Fruit fly (Drosophila melanogaster): ENCODE results near the gene cal1.

cal1 gene

dm6 chr3R:17065018-17065784 lies 22.9 kb upstream of the cal1 start (continued):
- peak; percentile 90 for TF ChIP-seq H15 (GFP tag; IDR thresholded peaks at IDR 0.05)
- TF ChIP-seq CG11560 (tag; IDR thresholded peaks at IDR 0.05), result peak; percentile 66; the same call in 1 of the 3 replicates
- TF ChIP-seq bigmax (GFP tag; optimal IDR thresholded peaks at IDR 0.05), result peak; percentile 5
- TF ChIP-seq Sin3A (optimal IDR thresholded peaks at IDR 0.05), result no peak
- TF ChIP-seq Sox102F (GFP tag; optimal IDR thresholded peaks at IDR 0.05), result peak; percentile 97
- peak; percentile 93 for TF ChIP-seq sqz (GFP tag; optimal IDR thresholded peaks at IDR 0.05)
- TF ChIP-seq Asciz (GFP tag; optimal IDR thresholded peaks at IDR 0.05), result peak; percentile 95
- TF ChIP-seq Atf6 (GFP tag; IDR thresholded peaks at IDR 0.05), result peak; percentile 87
- peak; percentile 78 for TF ChIP-seq CG6272 (GFP tag; IDR thresholded peaks at IDR 0.05)
- no peak for TF ChIP-seq usp (GFP tag; optimal IDR thresholded peaks at IDR 0.05)
- TF ChIP-seq CG14710 (tag; optimal IDR thresholded peaks at IDR 0.05), result peak; percentile 91
- peak; percentile 82 for TF ChIP-seq Rx (GFP tag; IDR thresholded peaks at IDR 0.05)
- TF ChIP-seq ewg (GFP tag; optimal IDR thresholded peaks at IDR 0.05), result peak; percentile 85
- TF ChIP-seq phol (tag; optimal IDR thresholded peaks at IDR 0.05), result peak; percentile 95
- peak; percentile 85 for TF ChIP-seq NK7.1 (GFP tag; optimal IDR thresholded peaks at IDR 0.05)
- TF ChIP-seq luna (GFP tag; optimal IDR thresholded peaks at IDR 0.05), result peak; percentile 83
- no peak for TF ChIP-seq vnd (GFP tag; IDR thresholded peaks at IDR 0.05; ENCODE audit: partially characterized antibody)
- TF ChIP-seq CG13123 (GFP tag; optimal IDR thresholded peaks at IDR 0.05), result peak; percentile 80
- TF ChIP-seq jumu (GFP tag; optimal IDR thresholded peaks at IDR 0.05), result peak; percentile 90
- no peak for TF ChIP-seq prd (optimal IDR thresholded peaks at IDR 0.05)
- TF ChIP-seq prd (GFP tag; IDR thresholded peaks at IDR 0.05), result peak; percentile 92
- TF ChIP-seq pb (GFP tag; optimal IDR thresholded peaks at IDR 0.05), result peak; percentile 72
- peak; percentile 95 for TF ChIP-seq CG11504 (tag; optimal IDR thresholded peaks at IDR 0.05)
- TF ChIP-seq gcm (GFP tag; optimal IDR thresholded peaks at IDR 0.05), result peak; percentile 95
- TF ChIP-seq E2f1 (GFP tag; IDR thresholded peaks at IDR 0.05), result peak; percentile 87
- peak; percentile 85 for TF ChIP-seq fd64A (GFP tag; optimal IDR thresholded peaks at IDR 0.05)
- no peak for TF ChIP-seq tna (GFP tag; IDR thresholded peaks at IDR 0.05; ENCODE audit: partially characterized antibody)
- peak; percentile 89 for TF ChIP-seq Camta (GFP tag; optimal IDR thresholded peaks at IDR 0.05)
- TF ChIP-seq Eip74EF (GFP tag; optimal IDR thresholded peaks at IDR 0.05), result peak in 1 of 2 experiments; percentile 95
- TF ChIP-seq CG12236 (GFP tag; optimal IDR thresholded peaks at IDR 0.05), result peak; percentile 84
- TF ChIP-seq fru (optimal IDR thresholded peaks at IDR 0.05), result no peak
- peak; percentile 80 for TF ChIP-seq Mes4 (GFP tag; optimal IDR thresholded peaks at IDR 0.05)
- 0 out of 3 replicates have a peak, but pooled peaks have one; percentile 54 for TF ChIP-seq z (GFP tag; IDR thresholded peaks at IDR 0.05)
- peak; percentile 76 for TF ChIP-seq peb (GFP tag; IDR thresholded peaks at IDR 0.05)
- TF ChIP-seq odd (GFP tag; optimal IDR thresholded peaks at IDR 0.05), result peak; percentile 87
- TF ChIP-seq CG17829 (tag; optimal IDR thresholded peaks at IDR 0.05), result peak; percentile 95
- TF ChIP-seq B-H2 (GFP tag; optimal IDR thresholded peaks at IDR 0.05), result peak; percentile 69
- TF ChIP-seq slbo (GFP tag; IDR thresholded peaks at IDR 0.05), result peak; percentile 88
- peak; percentile 91 for TF ChIP-seq tgo (GFP tag; IDR thresholded peaks at IDR 0.05)
- TF ChIP-seq cg (GFP tag; optimal IDR thresholded peaks at IDR 0.05), result peak; percentile 87
- TF ChIP-seq Hr51 (GFP tag; optimal IDR thresholded peaks at IDR 0.05), result peak; percentile 82 to 97
- peak; percentile 79 for TF ChIP-seq psq (GFP tag; optimal IDR thresholded peaks at IDR 0.05)
- TF ChIP-seq CG14860 (GFP tag; IDR thresholded peaks at IDR 0.05; ENCODE audit: partially characterized antibody), result no peak
- TF ChIP-seq CG14965 (GFP tag; optimal IDR thresholded peaks at IDR 0.05; ENCODE audit: borderline replicate concordance), result peak; percentile 19
- peak; percentile 83 for TF ChIP-seq CG3838 (GFP tag; optimal IDR thresholded peaks at IDR 0.05)
- TF ChIP-seq pita (GFP tag; optimal IDR thresholded peaks at IDR 0.05), result no peak
- peak; percentile 54 for TF ChIP-seq mirr (GFP tag; optimal IDR thresholded peaks at IDR 0.05)
- TF ChIP-seq CG11247 (GFP tag; IDR thresholded peaks at IDR 0.05), result peak; percentile 64
- TF ChIP-seq lov (optimal IDR thresholded peaks at IDR 0.05), result no peak
- TF ChIP-seq lov (GFP tag; IDR thresholded peaks at IDR 0.05), result peak; percentile 66
- no peak for TF ChIP-seq h (optimal IDR thresholded peaks at IDR 0.05)

Measured in whole organism, embryonic.